Fruit fly (Drosophila melanogaster): ENCODE measurements around the gene Ube4A.

The Ube4A gene

DNA sequence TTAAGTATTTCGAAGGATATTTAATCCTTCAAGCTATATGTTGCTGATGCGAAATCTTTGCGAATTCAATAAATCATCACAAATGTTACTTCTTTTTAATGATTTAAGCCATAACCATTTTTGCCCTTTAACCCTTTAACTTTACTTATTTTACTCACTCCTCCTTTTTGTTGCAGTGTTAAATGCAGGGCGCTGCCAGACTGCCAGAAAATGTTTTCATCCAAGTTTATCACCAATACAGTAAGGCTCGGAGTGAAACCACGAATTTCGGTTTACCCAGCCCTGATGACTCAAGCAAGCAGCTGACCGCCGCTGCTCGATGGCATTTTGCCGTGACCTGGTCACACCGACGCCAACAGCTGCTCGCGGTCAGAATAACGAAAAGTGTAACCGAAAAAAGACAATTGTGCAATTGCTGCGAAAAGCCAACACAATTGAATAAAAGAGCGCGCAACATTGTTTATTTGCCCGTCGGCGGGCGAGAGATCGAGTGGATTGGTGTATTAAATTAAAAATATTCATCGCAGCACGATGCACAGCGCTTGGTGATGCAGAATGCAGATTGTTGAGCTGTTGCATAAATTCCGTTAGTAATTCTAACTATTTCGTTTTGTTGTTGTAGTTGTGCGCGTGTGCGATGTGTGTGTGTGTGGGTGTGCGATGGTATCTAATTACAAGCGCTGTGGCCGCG lies 47.5 kb upstream of the Ube4A start, which contains the start of gene CG11050 (continued):
- TF ChIP-seq lbe (GFP tag; optimal IDR thresholded peaks at IDR 0.05), result no peak
- TF ChIP-seq Sox102F (GFP tag; optimal IDR thresholded peaks at IDR 0.05), result peak; percentile 70
- TF ChIP-seq eyg (GFP tag; optimal IDR thresholded peaks at IDR 0.05), result peak; percentile 74
- peak; percentile 83 for TF ChIP-seq sd (tag; optimal IDR thresholded peaks at IDR 0.05)
- TF ChIP-seq CG14710 (tag; optimal IDR thresholded peaks at IDR 0.05), result peak; percentile 84
- peak; percentile 64 for TF ChIP-seq CG7556 (GFP tag; optimal IDR thresholded peaks at IDR 0.05)
- TF ChIP-seq CG30403 (GFP tag; optimal IDR thresholded peaks at IDR 0.05), result peak; percentile 86
- TF ChIP-seq CG7372 (GFP tag; IDR thresholded peaks at IDR 0.05), result peak; percentile 75
- peak; percentile 60 for TF ChIP-seq Fer3 (tag; optimal IDR thresholded peaks at IDR 0.05)
- peak; percentile 40 for TF ChIP-seq CG6765 (GFP tag; optimal IDR thresholded peaks at IDR 0.05)
- TF ChIP-seq Xrp1 (GFP tag; IDR thresholded peaks at IDR 0.05), result peak; percentile 75
- peak; percentile 73 for TF ChIP-seq CG16863 (GFP tag; optimal IDR thresholded peaks at IDR 0.05)
- no peak for TF ChIP-seq CG10565 (GFP tag; optimal IDR thresholded peaks at IDR 0.05)
- peak; percentile 66 for TF ChIP-seq Jarid2 (GFP tag; optimal IDR thresholded peaks at IDR 0.05)
- peak; percentile 66 for TF ChIP-seq HHEX (GFP tag; optimal IDR thresholded peaks at IDR 0.05)
- peak; percentile 35; the same call in 1 of the 2 replicates for TF ChIP-seq esg (GFP tag; conservative IDR thresholded peaks at IDR 0.05)
- peak; percentile 23 for TF ChIP-seq Vsx1 (GFP tag; optimal IDR thresholded peaks at IDR 0.05)
- TF ChIP-seq da (GFP tag; optimal IDR thresholded peaks at IDR 0.05), result peak; percentile 67
- TF ChIP-seq HmgD (GFP tag; optimal IDR thresholded peaks at IDR 0.05), result peak; percentile 97
- peak; percentile 79 for TF ChIP-seq Meics (GFP tag; optimal IDR thresholded peaks at IDR 0.05)
- peak; percentile 78 for TF ChIP-seq gcm2 (GFP tag; optimal IDR thresholded peaks at IDR 0.05)
- TF ChIP-seq sob (GFP tag; IDR thresholded peaks at IDR 0.05), result peak; percentile 86
- TF ChIP-seq sr (GFP tag; IDR thresholded peaks at IDR 0.05), result peak; percentile 30; the same call in 1 of the 3 replicates
- TF ChIP-seq CG34376 (GFP tag; optimal IDR thresholded peaks at IDR 0.05), result peak; percentile 46
- peak; percentile 97 for TF ChIP-seq CG33213 (GFP tag; optimal IDR thresholded peaks at IDR 0.05)
- peak; percentile 58 for TF ChIP-seq hkb (optimal IDR thresholded peaks at IDR 0.05)
- TF ChIP-seq hkb (GFP tag; IDR thresholded peaks at IDR 0.05), result peak; percentile 85
- peak; percentile 82 for TF ChIP-seq CG8290 (GFP tag; optimal IDR thresholded peaks at IDR 0.05)
- peak in 1 of 2 experiments; percentile 98 for TF ChIP-seq CG8290 (tag; optimal IDR thresholded peaks at IDR 0.05)
- peak; percentile 48 for TF ChIP-seq wek (GFP tag; optimal IDR thresholded peaks at IDR 0.05)
- peak; percentile 3 for TF ChIP-seq Usf (GFP tag; optimal IDR thresholded peaks at IDR 0.05)
- peak; percentile 68 for TF ChIP-seq CG6254 (GFP tag; optimal IDR thresholded peaks at IDR 0.05)
- peak; percentile 40 for TF ChIP-seq Sry-β (GFP tag; optimal IDR thresholded peaks at IDR 0.05)
- 0 out of 3 replicates have a peak, but pooled peaks have one; percentile 17 for TF ChIP-seq CG3726 (GFP tag; IDR thresholded peaks at IDR 0.05)
- TF ChIP-seq cwo (GFP tag; optimal IDR thresholded peaks at IDR 0.05), result peak; percentile 62
- peak; percentile 83 for TF ChIP-seq zfh2 (GFP tag; optimal IDR thresholded peaks at IDR 0.05)
- peak; percentile 69 for TF ChIP-seq CG18262 (tag; optimal IDR thresholded peaks at IDR 0.05)
- no peak for TF ChIP-seq fd64A (GFP tag; optimal IDR thresholded peaks at IDR 0.05)
- TF ChIP-seq CG7839 (tag; optimal IDR thresholded peaks at IDR 0.05), result peak; percentile 73
- peak; percentile 92 for TF ChIP-seq CG13624 (GFP tag; optimal IDR thresholded peaks at IDR 0.05)
- peak; percentile 67; the same call in 2 of the 3 replicates for TF ChIP-seq Opbp (GFP tag; IDR thresholded peaks at IDR 0.05; ENCODE audit: partially characterized antibody)
- peak; percentile 46; the same call in 1 of the 2 replicates for TF ChIP-seq hbn (GFP tag; IDR thresholded peaks at IDR 0.05; ENCODE audit: partially characterized antibody)
- TF ChIP-seq Dek (tag; optimal IDR thresholded peaks at IDR 0.05), result peak; percentile 85
- peak; percentile 64 for TF ChIP-seq CG34224 (GFP tag; IDR thresholded peaks at IDR 0.05; ENCODE audit: partially characterized antibody)
- peak; percentile 89 for TF ChIP-seq shn (GFP tag; optimal IDR thresholded peaks at IDR 0.05)
- TF ChIP-seq Hr39 (optimal IDR thresholded peaks at IDR 0.05), result no peak
- TF ChIP-seq Aef1 (GFP tag; IDR thresholded peaks at IDR 0.05), result peak; percentile 59
- TF ChIP-seq Side (GFP tag; optimal IDR thresholded peaks at IDR 0.05), result peak; percentile 81
- TF ChIP-seq lilli (GFP tag; optimal IDR thresholded peaks at IDR 0.05), result peak; percentile 91
- peak; percentile 99 for TF ChIP-seq CG7928 (GFP tag; optimal IDR thresholded peaks at IDR 0.05)
